Fruit fly (Drosophila melanogaster) whole organism, pupa: ENCODE results near the gene CG13609.

Source experiments
- CG10348 ChIP-seq: fragments of 200-800 bp; sonication (Bioruptor generic); IDR thresholded peaks from 2 replicates; pipeline ENCODE4 v1.3.6; 2022; ENCODE audit warnings: missing biosample characterization, missing genetic modification characterization
- CG12605 ChIP-seq: fragments of 200-800 bp; sonication (Bioruptor generic); IDR thresholded peaks from 2 replicates; pipeline ENCODE4 v1.3.6; 2022; ENCODE audit warnings: missing biosample characterization, missing genetic modification characterization
- CG13204 ChIP-seq: fragments of 200-800 bp; sonication (Bioruptor generic); optimal IDR thresholded peaks from 2 replicates; lab custom pipeline; 2018; ENCODE audit warnings: missing biosample characterization, mild to moderate bottlenecking, missing genetic modification characterization, moderate library complexity
- CG14655 ChIP-seq: fragments of 200-800 bp; sonication (Bioruptor generic); optimal IDR thresholded peaks from 3 replicates; lab custom pipeline; 2017; ENCODE audit warnings: mild to moderate bottlenecking, missing biosample characterization, missing genetic modification reagents, missing genetic modification characterization
- CG15710 ChIP-seq: fragments of 200-800 bp; sonication (Bioruptor generic); optimal IDR thresholded peaks from 2 replicates; lab custom pipeline; 2018; ENCODE audit warnings: missing biosample characterization, mild to moderate bottlenecking, missing genetic modification characterization, moderate library complexity
- CG17806 ChIP-seq: fragments of 200-800 bp; sonication (Bioruptor generic); optimal IDR thresholded peaks from 2 replicates; lab custom pipeline; 2018; ENCODE audit warnings: missing biosample characterization, mild to moderate bottlenecking, missing genetic modification characterization, moderate library complexity
- CG32121 ChIP-seq: fragments of 200-800 bp; sonication (Bioruptor generic); IDR thresholded peaks from 2 replicates; pipeline ENCODE4 v1.3.6; 2022; ENCODE audit warnings: missing biosample characterization, missing genetic modification characterization
- CG34367 ChIP-seq: fragments of 200-800 bp; sonication (Bioruptor generic); optimal IDR thresholded peaks from 2 replicates; lab custom pipeline; 2018; ENCODE audit warnings: missing biosample characterization, mild to moderate bottlenecking, missing genetic modification characterization
- CG4496 ChIP-seq: fragments of 200-800 bp; sonication (Bioruptor generic); IDR thresholded peaks from 3 replicates; pipeline ENCODE4 v1.3.6; 2022; ENCODE audit warnings: missing biosample characterization, missing genetic modification characterization
- CG8159 ChIP-seq: fragments of 200-800 bp; sonication (Bioruptor generic); optimal IDR thresholded peaks from 3 replicates; lab custom pipeline; 2018; ENCODE audit warnings: missing biosample characterization, mild to moderate bottlenecking, missing genetic modification characterization, moderate library complexity
- CG8301 ChIP-seq: fragments of 200-800 bp; sonication (Bioruptor generic); optimal IDR thresholded peaks from 2 replicates; lab custom pipeline; 2018; ENCODE audit warnings: missing biosample characterization, mild to moderate bottlenecking, missing genetic modification characterization
- CG9948 ChIP-seq: fragments of 200-800 bp; sonication (Bioruptor generic); optimal IDR thresholded peaks from 2 replicates; lab custom pipeline; 2018; ENCODE audit warnings: missing biosample characterization, mild to moderate bottlenecking, missing genetic modification characterization, moderate library complexity
- D1 ChIP-seq: fragments of 200-800 bp; sonication (Bioruptor generic); optimal IDR thresholded peaks from 2 replicates; lab custom pipeline; 2018; ENCODE audit warnings: missing biosample characterization, mild to moderate bottlenecking, missing genetic modification characterization, moderate library complexity
- EcR ChIP-seq: fragments of 200-800 bp; sonication (Bioruptor generic); optimal IDR thresholded peaks from 3 replicates; lab custom pipeline; 2019; ENCODE audit warnings: missing biosample characterization, missing genetic modification characterization, mild to moderate bottlenecking, moderate library complexity, missing genetic modification reagents
- Ets98B ChIP-seq: fragments of 200-800 bp; sonication (Bioruptor generic); IDR thresholded peaks from 2 replicates; pipeline ENCODE4 v1.3.6; 2022; ENCODE audit warnings: missing biosample characterization, missing genetic modification characterization
- Pif1A ChIP-seq: fragments of 200-800 bp; sonication (Bioruptor generic); optimal IDR thresholded peaks from 3 replicates; lab custom pipeline; 2016; ENCODE audit warnings: missing biosample characterization, missing genetic modification characterization
- Pif1B ChIP-seq: fragments of 200-800 bp; sonication (Bioruptor generic); optimal IDR thresholded peaks from 3 replicates; lab custom pipeline; 2016; ENCODE audit warnings: missing biosample characterization, missing genetic modification characterization
- Snoo ChIP-seq: fragments of 200-800 bp; sonication (Bioruptor generic); optimal IDR thresholded peaks from 3 replicates; lab custom pipeline; 2017; ENCODE audit warnings: missing biosample characterization, mild to moderate bottlenecking, missing genetic modification characterization, inconsistent platforms
- fd96Ca ChIP-seq: fragments of 200-800 bp; sonication (Bioruptor generic); IDR thresholded peaks from 3 replicates; pipeline ENCODE4 v1.3.6; 2022; ENCODE audit warnings: missing biosample characterization, missing genetic modification characterization
- gl ChIP-seq: fragments of 200-800 bp; sonication (Bioruptor generic); optimal IDR thresholded peaks from 2 replicates; lab custom pipeline; 2018; ENCODE audit warnings: missing biosample characterization, mild to moderate bottlenecking, missing genetic modification characterization
- rn ChIP-seq: fragments of 200-800 bp; sonication (Bioruptor generic); IDR thresholded peaks from 2 replicates; pipeline ENCODE4 v1.3.6; 2022; ENCODE audit warnings: missing biosample characterization, missing genetic modification characterization

Gene CG13609

dm6 chr3R:24259278-24260040 lies 32.6 kb downstream of the CG13609 start:
- TF ChIP-seq rn (GFP tag; lab: Robert Waterston, UW) (peak; percentile 63; the same call in 1 of the 2 replicates), Snoo (tag; lab: Kevin White, UChicago) (peak; percentile 93), Pif1B (GFP tag; lab: Kevin White, UChicago) (peak; percentile 93), CG13204 (peak; percentile 92), CG8301 (tag; lab: Kevin White, UChicago) (peak; percentile 89), Pif1A (peak; percentile 95), CG12605 (GFP tag; lab: Robert Waterston, UW) (peak; percentile 88), D1 (tag; lab: Kevin White, UChicago) (no peak), Ets98B (peak; percentile 88), EcR (GFP tag; lab: Kevin White, UChicago) (peak; percentile 75), CG14655 (no peak), fd96Ca (GFP tag; lab: Robert Waterston, UW) (peak; percentile 94), CG34367 (tag; lab: Kevin White, UChicago) (peak; percentile 97), gl (tag; lab: Kevin White, UChicago) (peak; percentile 96), CG10348 (GFP tag; lab: Robert Waterston, UW) (peak; percentile 71), CG8159 (tag; lab: Kevin White, UChicago) (peak; percentile 97), CG32121 (peak; percentile 80), CG17806 (tag; lab: Kevin White, UChicago) (peak; percentile 96), CG15710 (tag; lab: Kevin White, UChicago) (peak; percentile 98), CG9948 (tag; lab: Kevin White, UChicago) (peak; percentile 96), CG4496 (GFP tag; lab: Robert Waterston, UW) (peak; percentile 96)
- TF ChIP-seq, all 21 proteins: peak for 19

dm6 chr3R:24260041-24260379 lies 33.2 kb downstream of the CG13609 start:
- TF ChIP-seq CG34367 (tag; lab: Kevin White, UChicago) (no peak), gl (tag; lab: Kevin White, UChicago) (no peak), CG9948 (tag; lab: Kevin White, UChicago) (no peak), CG8159 (tag; lab: Kevin White, UChicago) (no peak), CG14655 (no peak), D1 (tag; lab: Kevin White, UChicago) (no peak), rn (GFP tag; lab: Robert Waterston, UW) (no peak), Pif1A (no peak), CG10348 (GFP tag; lab: Robert Waterston, UW) (no peak), Snoo (tag; lab: Kevin White, UChicago) (no peak), CG15710 (tag; lab: Kevin White, UChicago) (no peak), CG8301 (tag; lab: Kevin White, UChicago) (no peak), CG4496 (GFP tag; lab: Robert Waterston, UW) (no peak), CG13204 (no peak), fd96Ca (GFP tag; lab: Robert Waterston, UW) (no peak), Ets98B (no peak), EcR (GFP tag; lab: Kevin White, UChicago) (no peak), Pif1B (GFP tag; lab: Kevin White, UChicago) (no peak), CG12605 (GFP tag; lab: Robert Waterston, UW) (no peak), CG17806 (tag; lab: Kevin White, UChicago) (no peak)

- TF ChIP-seq CG12605 (GFP tag; lab: Robert Waterston, UW), result no peak
- no peak for TF ChIP-seq CG4496 (GFP tag; lab: Robert Waterston, UW)
- TF ChIP-seq CG14655, result no peak
- TF ChIP-seq CG10348 (GFP tag; lab: Robert Waterston, UW), result no peak
- TF ChIP-seq gl (tag; lab: Kevin White, UChicago), result no peak
- no peak for TF ChIP-seq Snoo (tag; lab: Kevin White, UChicago)
- no peak for TF ChIP-seq EcR (GFP tag; lab: Kevin White, UChicago)
- no peak for TF ChIP-seq CG15710 (tag; lab: Kevin White, UChicago)
- no peak for TF ChIP-seq CG8159 (tag; lab: Kevin White, UChicago)
- no peak for TF ChIP-seq fd96Ca (GFP tag; lab: Robert Waterston, UW)
- TF ChIP-seq Pif1A, result no peak
- no peak for TF ChIP-seq CG8301 (tag; lab: Kevin White, UChicago)
- TF ChIP-seq Ets98B, result no peak
- no peak for TF ChIP-seq D1 (tag; lab: Kevin White, UChicago)
- TF ChIP-seq Pif1B (GFP tag; lab: Kevin White, UChicago), result no peak
- TF ChIP-seq rn (GFP tag; lab: Robert Waterston, UW), result no peak
These were observed 33.6 kb downstream of the CG13609 start for dm6 chr3R:24260411-24260810.

- TF ChIP-seq CG8301 (tag; lab: Kevin White, UChicago) (peak; percentile 79), CG4496 (GFP tag; lab: Robert Waterston, UW) (peak; percentile 18; the same call in 2 of the 3 replicates), rn (GFP tag; lab: Robert Waterston, UW) (no peak), CG34367 (tag; lab: Kevin White, UChicago) (peak; percentile 45), CG14655 (peak; percentile 87), EcR (GFP tag; lab: Kevin White, UChicago) (peak; percentile 7), Pif1B (GFP tag; lab: Kevin White, UChicago) (peak; percentile 76), CG12605 (GFP tag; lab: Robert Waterston, UW) (no peak), fd96Ca (GFP tag; lab: Robert Waterston, UW) (0 out of 3 replicates have a peak, but pooled peaks have one; percentile 32), CG8159 (tag; lab: Kevin White, UChicago) (peak; percentile 59), gl (tag; lab: Kevin White, UChicago) (peak; percentile 9), CG9948 (tag; lab: Kevin White, UChicago) (peak; percentile 75), Pif1A (peak; percentile 69), CG32121 (no peak), CG17806 (tag; lab: Kevin White, UChicago) (peak; percentile 73), CG13204 (peak; percentile 45), Ets98B (peak; percentile 19; the same call in 1 of the 2 replicates), CG10348 (GFP tag; lab: Robert Waterston, UW) (no peak), Snoo (tag; lab: Kevin White, UChicago) (no peak), CG15710 (tag; lab: Kevin White, UChicago) (peak; percentile 54), D1 (tag; lab: Kevin White, UChicago) (peak; percentile 44)
These were observed 34.7 kb downstream of the CG13609 start for dm6 chr3R:24261380-24262021.
